Fruit fly (Drosophila melanogaster): ENCODE measurements around the gene Sec3.

Sec3 gene

dm6 chr3L:17374956-17375621 lies 49.9 kb downstream of the Sec3 start:
- no peak for TF ChIP-seq CTCF (optimal IDR thresholded peaks at IDR 0.05)
- TF ChIP-seq CG8478 (optimal IDR thresholded peaks at IDR 0.05), result no peak
